Worm (Caenorhabditis elegans) whole organism, midembryonic: ENCODE measurements around the gene dct-5.
A peak's percentile ranks its signal among the peaks of the same experiment; 100 is the strongest.

ENCODE experiments used
- T22C8.4 ChIP-seq: fragments of 200-800 bp; sonication (Bioruptor generic); IDR thresholded peaks from 2 replicates; pipeline ENCODE4 v1.3.6; 2022; ENCODE audit warnings: missing genetic modification characterization, missing compliant biosample characterization
- cog-1 ChIP-seq: sonication (generic microtip); optimal IDR thresholded peaks from 2 replicates; lab custom pipeline; 2016; ENCODE audit warnings: missing genetic modification characterization, missing compliant biosample characterization
- flt-1 ChIP-seq: fragments of 200-800 bp; sonication (Bioruptor generic); IDR thresholded peaks from 2 replicates; pipeline ENCODE4 v1.3.6; 2022; ENCODE audit warnings: missing genetic modification characterization, missing compliant biosample characterization
- klf-2 ChIP-seq: fragments of 200-800 bp; sonication (Bioruptor generic); conservative IDR thresholded peaks from 2 replicates; pipeline ENCODE4 v1.3.6; 2022; ENCODE audit warnings: missing genetic modification reagents, missing genetic modification characterization, missing compliant biosample characterization
- med-1 ChIP-seq: sonication (generic microtip); optimal IDR thresholded peaks from 2 replicates; lab custom pipeline; 2017; ENCODE audit warnings: missing genetic modification characterization, mild to moderate bottlenecking, missing compliant biosample characterization, antibody characterized with exemption, missing genetic modification reagents; ENCODE audit not compliant: insufficient read depth
- ref-1 ChIP-seq: fragments of 200-800 bp; sonication (Bioruptor generic); conservative IDR thresholded peaks from 2 replicates; pipeline ENCODE4 v1.3.6; 2022; ENCODE audit warnings: missing genetic modification reagents, missing genetic modification characterization, missing compliant biosample characterization
- tab-1 ChIP-seq: fragments of 200-800 bp; sonication (Bioruptor generic); IDR thresholded peaks from 2 replicates; pipeline ENCODE4 v1.3.6; 2022; ENCODE audit warnings: missing genetic modification characterization, missing compliant biosample characterization
- ztf-23 ChIP-seq: fragments of 200-800 bp; sonication (Bioruptor generic); IDR thresholded peaks from 2 replicates; pipeline ENCODE4 v1.3.6; 2022; ENCODE audit warnings: missing genetic modification reagents, missing genetic modification characterization, missing compliant biosample characterization
- ztf-29 ChIP-seq: fragments of 200-800 bp; sonication (Bioruptor generic); IDR thresholded peaks from 2 replicates; pipeline ENCODE4 v1.3.6; 2022; ENCODE audit warnings: missing genetic modification reagents, missing genetic modification characterization, missing compliant biosample characterization

dct-5 gene

DNA sequence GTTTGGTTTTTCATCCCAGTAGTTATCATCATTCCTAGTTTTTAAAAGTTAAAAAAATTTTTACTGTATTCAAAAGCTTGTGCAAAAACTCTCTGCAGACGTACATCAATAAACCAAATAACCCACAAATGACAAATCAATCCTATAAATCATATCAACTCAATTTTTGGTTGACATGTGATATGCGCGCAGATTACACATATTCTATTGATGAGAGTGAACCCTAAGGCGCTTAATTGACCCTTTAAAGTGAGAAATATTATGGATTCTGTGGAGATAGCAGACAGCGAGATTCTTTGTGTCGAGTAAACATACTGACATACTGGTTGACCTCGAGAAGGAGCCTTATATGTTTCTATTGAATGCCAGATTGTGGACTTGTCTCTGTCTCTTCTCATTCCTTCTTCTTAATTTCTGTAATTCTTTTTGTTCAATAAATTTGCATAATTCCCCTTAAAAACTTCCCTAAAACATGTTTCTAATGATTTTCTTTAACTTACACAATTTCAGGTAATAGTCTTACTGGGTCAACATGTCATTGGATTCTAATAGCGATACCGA lies 20.4 kb downstream of the dct-5 start, which contains the start of gene EEED8.2:
TSS of gene EEED8.2 (plus strand) at position 511 of the 561 bp plus-strand sequence.
- TF ChIP-seq flt-1 (GFP tag; lab: Robert Waterston, UW) (no peak), ztf-29 (GFP tag; lab: Robert Waterston, UW) (no peak), T22C8.4 (GFP tag; lab: Robert Waterston, UW) (no peak), med-1 (GFP tag; lab: Kevin White, UChicago) (no peak), cog-1 (tag; lab: Kevin White, UChicago) (peak; percentile 11), klf-2 (GFP tag; lab: Robert Waterston, UW) (no peak), tab-1 (no peak)

- TF ChIP-seq ref-1 (GFP tag; lab: Robert Waterston, UW) (no peak), tab-1 (no peak), ztf-23 (no peak), med-1 (GFP tag; lab: Kevin White, UChicago) (no peak), cog-1 (tag; lab: Kevin White, UChicago) (no peak), flt-1 (GFP tag; lab: Robert Waterston, UW) (no peak), ztf-29 (GFP tag; lab: Robert Waterston, UW) (no peak), klf-2 (GFP tag; lab: Robert Waterston, UW) (no peak), T22C8.4 (GFP tag; lab: Robert Waterston, UW) (no peak)
These were observed 22.7 kb downstream of the dct-5 start, which contains the start of the genes EEED8.14 and EEED8.3 for ce11 chrII:5414040-5414439. Gene EEED8.14 (minus strand): TSS chrII:5414052. Gene EEED8.3 (plus strand): TSS chrII:5414276.

DNA sequence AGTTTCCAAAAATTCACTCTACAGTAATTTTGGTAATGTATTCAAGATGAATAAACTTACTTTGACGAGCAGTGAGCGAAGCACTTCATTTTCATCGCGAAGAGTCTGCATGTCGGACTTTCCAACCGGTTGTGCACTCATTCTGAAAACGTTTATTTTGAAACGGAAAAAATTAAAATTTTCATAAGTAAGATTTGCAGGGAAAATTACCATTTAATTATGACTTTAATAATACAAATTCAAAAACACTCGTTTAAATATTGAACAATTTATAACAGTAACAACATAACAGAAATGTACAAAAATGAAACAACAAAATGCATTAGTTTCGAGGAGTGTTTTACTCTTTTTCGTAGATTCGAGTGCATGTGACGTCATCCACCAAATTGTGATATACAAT lies 24.3 kb downstream of the dct-5 start, which contains the start of the genes EEED8.13 and EEED8.18:
TSS of gene EEED8.13 (minus strand) at position 101 of the 400 bp plus-strand sequence.
TSS of gene EEED8.18 (minus strand) at position 144 of the 400 bp plus-strand sequence.
- TF ChIP-seq ztf-29 (GFP tag; lab: Robert Waterston, UW) (no peak), T22C8.4 (GFP tag; lab: Robert Waterston, UW) (no peak), ztf-23 (no peak), med-1 (GFP tag; lab: Kevin White, UChicago) (no peak), cog-1 (tag; lab: Kevin White, UChicago) (no peak), flt-1 (GFP tag; lab: Robert Waterston, UW) (no peak), klf-2 (GFP tag; lab: Robert Waterston, UW) (no peak), tab-1 (no peak), ref-1 (GFP tag; lab: Robert Waterston, UW) (no peak)

ce11 chrII:5408924-5409323 lies 27.8 kb downstream of the dct-5 start, which contains the start of the genes EEED8.12 and EEED8.4:
Gene EEED8.12 (minus strand): TSS chrII:5409024.
Gene EEED8.4 (plus strand): TSS chrII:5409319.
- TF ChIP-seq ztf-29 (GFP tag; lab: Robert Waterston, UW), result no peak
- TF ChIP-seq T22C8.4 (GFP tag; lab: Robert Waterston, UW), result no peak
- TF ChIP-seq med-1 (GFP tag; lab: Kevin White, UChicago), result no peak
- no peak for TF ChIP-seq tab-1
- TF ChIP-seq klf-2 (GFP tag; lab: Robert Waterston, UW), result no peak
- TF ChIP-seq ztf-23, result no peak
- TF ChIP-seq cog-1 (tag; lab: Kevin White, UChicago), result no peak
- TF ChIP-seq flt-1 (GFP tag; lab: Robert Waterston, UW), result no peak
- no peak for TF ChIP-seq ref-1 (GFP tag; lab: Robert Waterston, UW)

DNA sequence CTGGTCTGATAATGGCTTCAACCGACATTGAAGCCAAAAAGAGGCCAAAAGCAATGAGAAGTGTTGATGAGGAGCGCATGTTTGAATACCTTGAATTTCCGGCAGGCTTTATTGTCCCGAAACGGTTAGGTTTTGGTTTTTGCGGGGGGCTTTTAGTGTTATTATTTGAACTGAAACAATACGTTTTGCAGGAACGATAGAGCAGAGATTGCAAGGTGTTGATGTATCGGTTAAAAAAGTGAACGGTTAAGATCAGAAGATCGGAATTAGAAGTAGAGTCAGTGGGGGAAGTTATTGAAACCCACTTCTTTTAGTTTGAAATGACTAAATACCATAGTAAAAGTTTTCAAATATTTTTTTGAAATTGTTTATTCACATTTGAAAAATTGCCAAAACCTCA lies 29.2 kb downstream of the dct-5 start, which contains the start of gene clec-141:
TSS of gene clec-141 (minus strand) at position 101 of the 400 bp plus-strand sequence.
- TF ChIP-seq ref-1 (GFP tag; lab: Robert Waterston, UW) (no peak), flt-1 (GFP tag; lab: Robert Waterston, UW) (no peak), cog-1 (tag; lab: Kevin White, UChicago) (no peak), ztf-23 (no peak), med-1 (GFP tag; lab: Kevin White, UChicago) (no peak), ztf-29 (GFP tag; lab: Robert Waterston, UW) (no peak), T22C8.4 (GFP tag; lab: Robert Waterston, UW) (no peak), klf-2 (GFP tag; lab: Robert Waterston, UW) (no peak), tab-1 (no peak)

DNA sequence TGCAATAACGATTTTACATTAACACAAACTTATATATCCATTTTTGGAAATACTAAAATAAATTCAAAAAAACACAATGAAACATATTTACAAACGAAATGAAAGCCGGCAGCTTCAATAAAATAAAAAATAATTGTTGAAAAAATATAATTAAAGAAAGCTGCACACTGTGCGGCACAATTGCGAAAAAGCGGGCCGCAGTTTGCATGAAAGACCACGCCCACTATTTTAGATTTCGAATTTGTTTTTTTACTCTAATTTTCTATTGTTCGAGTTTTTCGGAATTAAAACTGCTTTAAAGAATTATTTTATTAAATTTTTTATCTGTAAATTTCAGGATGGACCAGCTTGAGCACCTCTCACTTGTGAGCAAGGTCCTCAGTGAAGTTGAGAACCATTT lies 37.5 kb downstream of the dct-5 start, which contains the start of gene mog-5:
TSS of gene mog-5 (plus strand) at position 338 of the 400 bp plus-strand sequence.
- no peak for TF ChIP-seq T22C8.4 (GFP tag; lab: Robert Waterston, UW)
- TF ChIP-seq klf-2 (GFP tag; lab: Robert Waterston, UW), result no peak; the same call in 1 of the 2 replicates
- 0 out of 2 replicates have a peak, but pooled peaks have one; percentile 29 for TF ChIP-seq flt-1 (GFP tag; lab: Robert Waterston, UW)
- TF ChIP-seq ztf-29 (GFP tag; lab: Robert Waterston, UW), result peak; percentile 87
- TF ChIP-seq ref-1 (GFP tag; lab: Robert Waterston, UW), result no peak
- TF ChIP-seq tab-1, result 0 out of 2 replicates have a peak, but pooled peaks have one; percentile 58
- peak; percentile 64 for TF ChIP-seq med-1 (GFP tag; lab: Kevin White, UChicago)
- TF ChIP-seq cog-1 (tag; lab: Kevin White, UChicago), result peak; percentile 8
- peak; percentile 68; the same call in 1 of the 2 replicates for TF ChIP-seq ztf-23

DNA sequence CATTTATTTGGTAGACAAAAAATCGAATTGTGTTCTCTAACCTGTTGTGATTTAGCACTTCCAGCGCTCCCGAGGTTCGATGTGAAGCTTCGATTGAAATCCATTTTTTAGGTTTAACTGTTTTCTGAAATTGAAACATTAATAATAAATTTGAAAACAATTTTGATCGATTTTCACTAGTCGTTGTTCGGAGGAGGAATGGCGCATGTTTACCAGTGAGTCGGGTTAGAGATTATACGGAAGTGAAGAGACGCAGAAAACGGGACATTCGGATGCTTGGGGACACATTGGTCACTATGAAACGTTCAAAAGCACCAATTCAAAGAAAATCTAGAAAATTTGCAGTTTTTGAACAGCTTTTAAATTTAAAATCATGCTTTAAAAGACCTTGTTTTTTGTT lies 38.0 kb downstream of the dct-5 start, which contains the start of gene fbxl-3:
TSS of gene fbxl-3 (minus strand) at position 124 of the 400 bp plus-strand sequence.
- no peak for TF ChIP-seq ref-1 (GFP tag; lab: Robert Waterston, UW)
- no peak for TF ChIP-seq T22C8.4 (GFP tag; lab: Robert Waterston, UW)
- no peak for TF ChIP-seq cog-1 (tag; lab: Kevin White, UChicago)
- no peak for TF ChIP-seq tab-1
- no peak for TF ChIP-seq flt-1 (GFP tag; lab: Robert Waterston, UW)
- TF ChIP-seq ztf-29 (GFP tag; lab: Robert Waterston, UW), result no peak
- no peak for TF ChIP-seq ztf-23
- TF ChIP-seq klf-2 (GFP tag; lab: Robert Waterston, UW), result no peak
- no peak for TF ChIP-seq med-1 (GFP tag; lab: Kevin White, UChicago)

DNA sequence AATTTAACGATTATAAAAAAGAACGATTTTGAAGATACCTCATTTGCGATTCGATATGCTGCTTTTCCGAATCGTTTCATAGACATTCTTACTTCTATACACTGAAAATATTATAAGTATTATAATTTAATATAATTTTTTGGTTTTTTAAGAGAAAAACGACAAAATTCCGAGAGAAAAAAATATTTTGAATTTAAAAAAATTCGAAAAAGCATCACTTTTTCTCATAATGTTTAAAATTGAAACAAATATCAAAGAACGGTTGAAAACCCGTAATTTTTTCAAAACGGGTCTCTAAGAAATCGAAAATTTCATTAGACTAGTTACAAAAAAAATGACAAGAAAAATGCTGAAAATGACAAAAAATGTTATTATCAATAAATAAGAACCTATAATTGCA lies 41.1 kb downstream of the dct-5 start, which contains the start of gene pink-1:
TSS of gene pink-1 (minus strand) at position 101 of the 400 bp plus-strand sequence.
- TF ChIP-seq ztf-29 (GFP tag; lab: Robert Waterston, UW) (no peak), cog-1 (tag; lab: Kevin White, UChicago) (no peak), ztf-23 (no peak), flt-1 (GFP tag; lab: Robert Waterston, UW) (no peak)
